Worm (Caenorhabditis elegans): ENCODE results near the gene ceph-41.

The ceph-41 gene

DNA sequence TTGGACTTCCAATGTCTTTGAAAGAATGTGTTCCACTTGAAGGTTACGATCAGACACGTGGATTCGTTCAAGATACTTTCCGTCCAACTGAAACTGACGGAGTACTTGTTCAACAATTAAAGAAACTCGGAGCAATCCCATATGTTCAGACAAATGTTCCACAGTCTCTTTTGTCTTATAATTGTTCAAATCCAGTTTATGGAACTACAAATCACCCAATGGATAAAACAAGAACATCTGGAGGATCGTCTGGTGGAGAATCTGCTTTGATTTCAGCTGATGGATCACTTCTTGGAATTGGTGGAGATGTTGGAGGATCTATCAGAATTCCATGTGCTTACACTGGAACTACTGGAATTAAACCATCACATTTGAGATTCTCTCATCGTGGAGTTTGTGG lies 26.2 kb downstream of the ceph-41 start:
- TF ChIP-seq blmp-1 (tag; optimal IDR thresholded peaks at IDR 0.05), result no peak
- no peak for TF ChIP-seq efl-1 (optimal IDR thresholded peaks at IDR 0.05)
- peak in 1 of 2 experiments; percentile 14 for TF ChIP-seq efl-1 (GFP tag; optimal IDR thresholded peaks at IDR 0.05 in 1 of 2)

DNA sequence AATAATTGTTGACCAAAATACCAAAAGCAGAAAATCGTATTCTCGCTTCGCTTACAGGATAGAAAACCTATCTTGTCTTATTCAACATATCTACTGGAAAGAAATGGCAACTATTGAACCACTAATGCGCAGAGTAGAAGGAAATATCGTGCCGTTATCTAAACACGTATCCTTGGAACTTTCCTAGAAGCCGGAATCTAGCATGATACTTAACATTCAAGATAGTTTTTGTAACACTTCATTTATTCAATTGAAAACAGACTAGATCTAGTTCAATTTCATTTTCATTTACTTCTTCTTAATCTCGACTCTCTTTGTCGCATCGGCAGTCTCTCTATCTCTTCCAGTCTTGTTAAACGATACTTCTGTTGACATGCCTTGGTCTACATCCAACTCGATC lies 28.0 kb downstream of the ceph-41 start:
- TF ChIP-seq mab-9 (GFP tag; IDR thresholded peaks at IDR 0.05) (no peak), ama-1 (optimal IDR thresholded peaks at IDR 0.05) (no peak), nhr-237 (tag; optimal IDR thresholded peaks at IDR 0.05) (no peak), lin-35 (GFP tag; optimal IDR thresholded peaks at IDR 0.05) (no peak), ces-1 (GFP tag; optimal IDR thresholded peaks at IDR 0.05) (no peak), nhr-84 (tag; optimal IDR thresholded peaks at IDR 0.05) (no peak), nhr-28 (tag; optimal IDR thresholded peaks at IDR 0.05) (no peak), nhr-19 (GFP tag; conservative IDR thresholded peaks at IDR 0.05) (no peak), unc-30 (tag; optimal IDR thresholded peaks at IDR 0.05) (no peak), nhr-47 (tag; optimal IDR thresholded peaks at IDR 0.05) (no peak)

DNA sequence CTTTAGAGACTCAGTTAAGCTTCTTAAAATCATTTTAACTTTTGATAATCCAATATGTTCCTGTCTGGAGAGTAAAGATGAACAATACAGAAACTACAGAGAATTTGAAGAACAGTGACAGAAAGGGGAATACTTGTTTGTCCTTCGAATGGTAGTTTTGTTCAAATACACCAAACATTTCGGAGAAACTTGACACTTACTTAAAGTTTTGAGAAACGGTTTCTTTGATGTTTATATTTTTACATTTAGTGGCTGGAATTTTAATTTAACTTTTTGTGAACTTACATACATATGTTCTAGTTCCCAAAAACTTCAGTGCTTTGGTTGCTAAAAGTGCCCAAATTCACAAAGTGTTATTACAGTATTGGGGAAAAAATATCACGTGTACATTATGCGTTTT lies 30.2 kb downstream of the ceph-41 start, which contains the start of gene B0218.5:
TSS of gene B0218.5 (minus strand) at position 101 of the 400 bp plus-strand sequence.
- no peak for TF ChIP-seq lin-13 (GFP tag; optimal IDR thresholded peaks at IDR 0.05)
- no peak for TF ChIP-seq lin-14 (GFP tag; optimal IDR thresholded peaks at IDR 0.05)
- no peak for TF ChIP-seq ceh-8 (GFP tag; optimal IDR thresholded peaks at IDR 0.05)
- no peak for TF ChIP-seq fkh-8 (tag; optimal IDR thresholded peaks at IDR 0.05)
- no peak for TF ChIP-seq zip-4 (GFP tag; optimal IDR thresholded peaks at IDR 0.05)
- no peak for TF ChIP-seq nhr-237 (tag; optimal IDR thresholded peaks at IDR 0.05)
- TF ChIP-seq Y116A8C.19 (tag; optimal IDR thresholded peaks at IDR 0.05; ENCODE audit: borderline replicate concordance), result no peak
- no peak for TF ChIP-seq unc-98 (GFP tag; IDR thresholded peaks at IDR 0.05)
- TF ChIP-seq C34B4.2 (tag; optimal IDR thresholded peaks at IDR 0.05), result no peak

DNA sequence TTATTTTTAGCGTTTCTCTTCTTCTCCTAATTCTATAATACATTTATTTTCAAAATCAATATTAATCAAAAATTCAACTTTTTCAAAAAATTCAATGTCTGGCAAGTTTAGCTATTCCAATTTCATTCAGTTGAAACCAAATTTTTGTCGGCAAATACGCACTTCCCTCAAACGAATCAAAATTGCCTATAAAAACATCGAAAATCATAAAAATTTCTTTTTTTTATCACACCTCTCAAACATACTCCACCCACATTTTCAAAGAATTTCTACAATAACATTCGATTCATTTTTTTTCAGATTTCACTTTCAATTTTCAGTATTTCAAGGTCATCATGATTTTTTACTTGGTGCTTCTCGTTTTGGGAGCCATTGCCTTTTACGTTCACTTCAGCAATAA lies 32.1 kb downstream of the ceph-41 start, which contains the start of gene faah-1:
TSS of gene faah-1 (plus strand) at position 301 of the 400 bp plus-strand sequence.
- TF ChIP-seq efl-1 (optimal IDR thresholded peaks at IDR 0.05) (no peak), efl-1 (GFP tag; optimal IDR thresholded peaks at IDR 0.05 in 1 of 2) (no peak), C04F5.9 (tag; optimal IDR thresholded peaks at IDR 0.05) (no peak), pax-3 (tag; optimal IDR thresholded peaks at IDR 0.05) (no peak), jun-1 (tag; optimal IDR thresholded peaks at IDR 0.05) (no peak), nhr-47 (tag; optimal IDR thresholded peaks at IDR 0.05) (no peak), snu-23 (GFP tag; optimal IDR thresholded peaks at IDR 0.05) (no peak)

DNA sequence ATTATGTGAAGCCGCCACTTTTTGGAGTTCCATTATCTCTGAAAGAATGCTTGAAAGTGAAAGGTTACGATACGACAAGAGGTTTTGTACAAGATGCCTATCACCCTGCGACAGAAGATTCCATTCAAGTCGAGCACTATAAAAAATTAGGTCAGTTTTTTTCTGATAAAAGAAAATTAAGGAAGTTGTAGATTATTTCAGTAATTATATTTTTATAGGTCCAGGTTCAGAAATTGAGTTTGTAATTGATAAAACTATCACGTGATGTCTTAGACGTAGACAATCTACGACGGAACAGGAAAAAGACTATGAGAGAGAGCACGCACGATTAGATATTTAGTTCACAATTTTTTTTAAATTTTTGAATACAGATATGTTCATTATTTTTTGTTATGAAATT lies 33.0 kb downstream of the ceph-41 start:
- TF ChIP-seq elt-2 (tag; optimal IDR thresholded peaks at IDR 0.05) (peak; percentile 61), nhr-19 (GFP tag; conservative IDR thresholded peaks at IDR 0.05) (no peak)

DNA sequence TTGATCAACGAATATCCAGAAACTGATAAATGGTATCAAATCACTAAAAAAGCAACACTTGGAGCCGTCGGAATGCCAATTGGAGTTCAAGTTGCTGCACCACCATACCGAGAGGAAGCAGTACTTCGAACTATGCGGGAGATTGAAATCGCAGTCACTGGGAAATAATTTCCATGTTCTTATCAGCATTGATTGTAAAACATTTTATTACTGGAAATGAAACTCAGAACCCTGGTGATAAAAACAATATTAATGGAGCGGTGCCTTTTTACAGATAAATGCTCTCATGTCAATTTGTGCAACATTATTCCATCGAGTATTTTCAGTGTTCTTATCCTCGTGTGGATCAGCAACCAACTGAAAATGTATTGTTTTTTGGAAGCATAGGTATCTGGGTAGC lies 34.8 kb downstream of the ceph-41 start:
- TF ChIP-seq lir-3 (tag; optimal IDR thresholded peaks at IDR 0.05; ENCODE audit: poor library complexity) (no peak), lin-35 (GFP tag; optimal IDR thresholded peaks at IDR 0.05) (no peak), nhr-85 (tag) (no peak), ceh-63 (GFP tag; optimal IDR thresholded peaks at IDR 0.05) (no peak), sox-4 (tag; optimal IDR thresholded peaks at IDR 0.05) (no peak), pax-3 (tag; optimal IDR thresholded peaks at IDR 0.05) (no peak), mef-2 (tag; optimal IDR thresholded peaks at IDR 0.05) (no peak), elt-2 (tag; optimal IDR thresholded peaks at IDR 0.05) (peak; percentile 37), C34B4.2 (tag; optimal IDR thresholded peaks at IDR 0.05) (no peak), tlp-1 (tag; optimal IDR thresholded peaks at IDR 0.05) (peak; percentile 9), swsn-7 (tag; optimal IDR thresholded peaks at IDR 0.05) (no peak), nhr-76 (tag; optimal IDR thresholded peaks at IDR 0.05) (no peak), ceh-8 (GFP tag; optimal IDR thresholded peaks at IDR 0.05) (no peak), nhr-19 (GFP tag; conservative IDR thresholded peaks at IDR 0.05) (no peak)

Measured in whole organism, L1 larva.